Worm (Caenorhabditis elegans): ENCODE data around the gene rnh-1.2.

The rnh-1.2 gene

DNA sequence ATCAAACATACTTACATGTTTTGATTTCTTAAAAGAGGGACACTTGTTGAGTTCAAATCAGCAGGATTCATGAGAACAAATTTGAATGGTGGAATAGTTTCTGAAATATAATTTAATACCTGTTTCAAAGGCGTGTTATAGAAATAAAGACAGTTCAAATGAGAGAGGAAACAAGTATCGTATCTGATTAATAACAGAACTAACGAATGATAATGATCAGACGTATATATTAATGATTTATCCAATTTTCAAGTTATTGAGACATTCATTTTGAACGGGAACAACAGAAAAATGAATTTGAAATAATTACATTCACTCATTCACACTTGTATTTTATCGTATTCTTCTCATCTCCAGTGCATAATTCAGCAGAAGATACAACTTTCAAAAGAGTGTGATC lies 13.8 kb upstream of the rnh-1.2 start, which contains the start of gene chil-4:
Gene chil-4 (minus strand): TSS at position 101 of the 400 bp plus-strand sequence.
- TF ChIP-seq unc-62 (GFP tag; optimal IDR thresholded peaks at IDR 0.05), result no peak

DNA sequence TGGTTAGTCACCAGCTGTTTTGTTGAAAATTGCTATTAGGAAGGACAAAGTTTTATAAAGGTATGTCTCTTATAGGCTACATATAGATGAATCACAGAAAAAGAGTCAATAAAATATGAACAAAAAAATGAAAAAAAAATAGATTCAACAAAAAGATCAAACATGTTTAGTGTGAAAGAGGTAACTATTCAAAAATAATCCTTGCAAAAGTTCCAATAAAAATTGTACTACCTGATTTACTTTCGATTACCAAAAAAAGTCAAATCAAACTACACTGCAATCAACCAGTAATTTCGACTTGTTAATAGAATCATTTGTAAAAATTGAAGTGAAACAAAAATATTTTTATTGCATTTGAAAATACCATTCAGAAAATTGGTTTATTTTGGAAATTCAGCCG lies 9.1 kb upstream of the rnh-1.2 start, which contains the start of gene ZK938.10:
Gene ZK938.10 (minus strand): TSS at position 101 of the 400 bp plus-strand sequence.
- TF ChIP-seq unc-62 (GFP tag; optimal IDR thresholded peaks at IDR 0.05), result no peak

DNA sequence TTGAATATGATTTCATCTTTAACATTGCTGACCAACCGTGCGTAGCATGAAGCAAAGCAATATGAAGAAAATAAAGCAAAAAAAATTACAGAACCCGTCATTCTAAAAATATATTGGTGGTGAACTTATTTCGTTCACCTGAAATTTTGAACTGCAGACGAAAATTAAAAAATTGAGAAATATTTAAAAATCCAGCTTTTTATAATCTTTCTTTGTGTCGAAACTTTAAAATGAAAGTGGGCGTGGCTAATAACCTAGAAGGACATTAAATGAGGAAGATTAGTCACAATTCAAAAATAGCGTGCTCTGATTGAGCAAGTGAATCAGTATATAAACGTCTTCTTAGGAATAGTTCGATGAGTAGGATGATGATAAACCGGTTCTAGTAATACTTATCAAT lies 7.7 kb upstream of the rnh-1.2 start, which contains the start of gene old-2:
Gene old-2 (minus strand): TSS at position 101 of the 400 bp plus-strand sequence.
- no peak for TF ChIP-seq unc-62 (GFP tag; optimal IDR thresholded peaks at IDR 0.05)

DNA sequence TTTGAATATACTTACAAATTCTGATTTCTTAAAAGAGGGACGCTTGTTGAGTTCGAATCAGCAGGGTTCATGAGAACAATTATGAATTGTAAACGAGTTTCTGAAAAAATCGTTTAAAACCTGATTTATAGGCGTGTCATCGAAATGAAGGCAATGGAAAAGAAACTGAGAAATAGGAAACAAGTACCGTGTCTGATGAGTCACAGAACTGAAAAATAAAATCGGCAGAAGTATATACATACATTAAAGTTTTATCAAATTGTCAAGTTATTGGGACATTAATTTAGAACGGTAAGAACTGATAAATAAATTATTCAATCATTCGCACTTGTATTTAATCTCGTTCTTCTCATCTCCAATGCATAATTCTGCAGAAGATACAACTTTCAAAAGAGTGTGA lies 3.4 kb upstream of the rnh-1.2 start, which contains the start of gene chil-9:
Gene chil-9 (minus strand): TSS at position 101 of the 400 bp plus-strand sequence.
- TF ChIP-seq unc-62 (GFP tag; optimal IDR thresholded peaks at IDR 0.05), result no peak

DNA sequence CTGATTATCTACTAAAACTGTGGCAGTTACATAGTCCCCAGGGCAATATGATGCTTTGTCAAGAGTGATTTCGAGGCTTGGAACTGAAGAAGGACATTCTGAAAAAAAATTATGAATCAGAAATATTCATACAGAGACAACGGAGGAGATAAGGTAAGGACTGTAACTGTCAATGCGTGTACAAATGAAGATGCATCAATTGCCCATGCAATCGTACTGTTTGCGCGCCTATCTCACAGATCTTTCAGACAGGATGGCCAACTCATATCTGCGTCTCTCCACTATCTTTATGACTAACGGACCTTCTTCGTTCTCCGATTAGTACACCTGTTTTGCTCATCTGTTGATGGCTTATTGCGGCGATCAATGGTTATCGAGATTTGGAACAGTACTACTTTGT lies 1.5 kb downstream of the rnh-1.2 start, which contains the start of gene ZK938.11:
Gene ZK938.11 (minus strand): TSS at position 101 of the 400 bp plus-strand sequence.
- no peak for TF ChIP-seq unc-62 (GFP tag; optimal IDR thresholded peaks at IDR 0.05)

DNA sequence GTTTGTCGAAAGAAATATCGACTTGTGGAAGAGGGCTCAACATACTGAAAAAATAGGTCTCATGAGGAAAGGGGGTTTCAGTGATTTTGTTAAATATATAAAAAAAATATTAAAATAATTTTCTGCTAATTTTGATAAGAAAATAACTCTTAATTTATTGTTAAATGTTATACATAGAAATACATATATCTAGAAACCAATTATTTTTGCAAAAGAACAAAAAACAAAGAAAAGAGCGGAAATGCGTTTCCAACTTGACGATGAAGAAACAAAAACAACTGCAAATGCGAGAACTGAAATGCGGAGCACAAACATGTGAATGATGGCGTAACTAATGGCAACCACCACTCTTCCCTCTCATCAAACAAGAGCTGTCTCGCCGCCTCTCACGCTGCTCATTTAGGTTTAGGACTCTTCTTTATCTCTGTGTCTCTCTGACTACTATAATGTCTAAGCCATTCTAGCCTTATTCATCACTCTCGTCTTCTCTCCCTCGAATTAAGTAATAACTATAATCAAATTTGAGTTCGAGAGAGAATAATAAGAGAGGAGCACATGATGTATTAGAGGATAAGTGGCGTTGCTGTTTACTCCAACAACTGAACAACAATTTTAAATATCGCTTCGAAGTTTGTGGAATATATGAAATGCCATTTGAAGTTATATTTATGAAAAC lies 3.4 kb downstream of the rnh-1.2 start, which contains the start of gene arrd-4:
Gene arrd-4 (minus strand): TSS at position 51 of the 676 bp plus-strand sequence.
- no peak for TF ChIP-seq unc-62 (GFP tag; optimal IDR thresholded peaks at IDR 0.05)

DNA sequence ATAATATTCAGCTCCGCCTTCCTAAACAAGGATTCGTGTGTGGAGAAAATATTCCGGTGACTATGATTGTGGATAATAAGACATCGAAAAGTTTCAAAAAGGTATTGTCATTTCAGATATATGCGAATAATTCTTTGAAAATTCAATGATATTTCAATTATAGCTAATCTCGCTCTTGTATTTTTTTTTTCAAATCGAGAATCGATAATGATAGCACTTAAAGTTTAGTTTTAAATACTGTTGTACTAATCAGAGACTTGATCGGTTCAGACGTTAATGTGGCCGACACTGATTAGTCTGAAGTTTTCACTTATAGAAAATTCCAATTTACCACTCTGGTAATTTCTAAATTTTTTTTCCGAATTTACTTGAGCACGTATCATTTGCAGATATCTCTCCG lies 5.9 kb downstream of the rnh-1.2 start:
- no peak for TF ChIP-seq unc-62 (GFP tag; optimal IDR thresholded peaks at IDR 0.05)

DNA sequence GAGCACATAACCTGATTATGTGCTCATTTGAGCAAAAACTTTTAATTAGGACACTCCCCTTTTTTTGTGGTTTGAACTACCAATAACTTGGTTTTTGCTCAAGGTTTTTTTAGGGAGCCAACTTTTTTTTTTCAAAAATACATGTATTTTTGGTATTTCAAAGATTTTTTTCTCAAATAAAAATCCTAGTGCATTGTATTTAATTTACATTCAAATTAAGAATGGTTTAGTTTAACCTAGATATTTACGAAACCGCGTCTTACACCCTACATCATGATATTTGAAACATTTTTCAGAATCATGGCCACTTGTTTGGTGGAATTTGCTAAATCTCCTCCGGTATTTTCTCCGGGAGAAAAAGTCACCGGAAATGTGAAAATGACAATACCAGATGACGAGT lies 6.9 kb downstream of the rnh-1.2 start, which contains the start of gene arrd-5:
Gene arrd-5 (plus strand): TSS at position 301 of the 400 bp plus-strand sequence.
- no peak for TF ChIP-seq unc-62 (GFP tag; optimal IDR thresholded peaks at IDR 0.05)

DNA sequence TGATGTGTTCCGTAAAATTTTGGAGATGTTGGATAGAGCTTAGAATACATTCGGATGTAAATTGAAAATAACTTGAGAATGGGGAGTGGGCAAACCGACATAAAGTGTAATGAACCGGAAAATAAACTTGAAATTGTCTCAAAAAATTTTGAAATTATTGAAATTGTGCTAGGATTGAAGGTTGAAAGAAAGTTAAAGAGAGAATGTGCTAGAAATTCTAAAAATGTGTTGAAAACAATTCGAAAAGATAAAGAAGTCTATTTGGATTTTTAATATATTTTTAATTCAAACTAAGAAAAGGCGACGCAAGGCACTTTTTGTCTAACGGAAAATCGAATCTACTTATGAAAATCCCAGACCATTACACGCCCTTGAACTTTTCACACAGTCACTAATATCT lies 8.0 kb downstream of the rnh-1.2 start, which contains the start of gene ZK938.3:
Gene ZK938.3 (minus strand): TSS at position 101 of the 400 bp plus-strand sequence.
- no peak for TF ChIP-seq unc-62 (GFP tag; optimal IDR thresholded peaks at IDR 0.05)

DNA sequence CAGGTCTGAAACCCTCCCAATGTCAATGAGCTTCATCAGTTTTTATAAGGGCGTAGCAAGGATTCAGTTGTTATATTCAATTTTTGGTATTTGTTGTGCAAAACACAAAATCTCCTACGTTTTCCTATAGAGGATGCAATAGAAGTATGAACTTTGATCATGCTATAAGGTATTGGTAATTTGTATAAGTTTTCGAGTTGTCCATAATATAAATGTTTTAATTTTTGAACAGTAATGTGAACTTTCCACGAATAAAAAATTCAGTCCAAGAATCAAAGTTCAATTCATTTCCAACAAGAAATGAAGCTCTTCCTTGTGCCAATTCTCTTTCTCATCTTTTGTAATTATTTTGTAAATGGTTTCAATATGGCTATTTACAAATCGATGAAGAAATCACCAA lies 10.8 kb downstream of the rnh-1.2 start, which contains the start of gene ZK938.12:
Gene ZK938.12 (plus strand): TSS at position 301 of the 400 bp plus-strand sequence.
- TF ChIP-seq unc-62 (GFP tag; optimal IDR thresholded peaks at IDR 0.05), result no peak

DNA sequence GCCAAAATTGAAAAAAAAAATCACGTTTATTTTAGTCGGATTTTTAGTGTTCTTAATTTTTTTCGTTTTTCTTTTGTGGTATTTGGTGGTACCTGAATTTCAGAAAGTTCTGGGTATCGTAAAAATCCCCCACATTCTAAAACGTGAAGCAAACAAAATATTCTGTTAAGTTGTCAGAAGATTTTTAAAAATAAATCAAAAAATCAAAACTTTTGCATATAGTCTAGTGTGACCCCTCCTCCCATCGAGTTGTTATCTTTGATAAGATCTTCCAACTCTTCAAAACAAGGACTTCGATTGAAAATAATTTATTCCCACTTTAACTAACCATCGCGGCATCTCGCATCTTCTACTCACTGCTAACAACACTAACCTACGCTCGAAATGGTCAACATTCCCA lies 12.7 kb downstream of the rnh-1.2 start, which contains the start of gene ZK938.1:
Gene ZK938.1 (plus strand): TSS at position 301 of the 400 bp plus-strand sequence.
- no peak for TF ChIP-seq unc-62 (GFP tag; optimal IDR thresholded peaks at IDR 0.05)

DNA sequence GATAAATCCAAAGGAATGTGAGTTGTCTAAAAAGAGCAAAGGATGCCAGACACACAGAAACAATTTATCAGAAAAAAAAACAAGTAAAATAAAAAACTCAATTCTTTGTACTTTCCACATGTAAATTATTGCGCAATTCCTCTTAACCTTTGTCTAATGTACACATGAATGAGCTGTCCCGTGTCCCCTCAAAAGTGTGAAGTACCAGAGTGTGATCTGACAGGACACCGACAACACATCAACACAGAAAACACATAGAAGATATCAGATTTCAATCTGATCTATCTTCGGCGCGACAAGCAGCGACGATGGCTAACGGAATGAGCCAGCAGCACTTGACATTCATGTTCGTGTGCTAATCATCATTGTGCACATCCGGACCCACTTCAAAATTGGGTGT lies 13.3 kb downstream of the rnh-1.2 start:
- TF ChIP-seq unc-62 (GFP tag; optimal IDR thresholded peaks at IDR 0.05), result no peak

DNA sequence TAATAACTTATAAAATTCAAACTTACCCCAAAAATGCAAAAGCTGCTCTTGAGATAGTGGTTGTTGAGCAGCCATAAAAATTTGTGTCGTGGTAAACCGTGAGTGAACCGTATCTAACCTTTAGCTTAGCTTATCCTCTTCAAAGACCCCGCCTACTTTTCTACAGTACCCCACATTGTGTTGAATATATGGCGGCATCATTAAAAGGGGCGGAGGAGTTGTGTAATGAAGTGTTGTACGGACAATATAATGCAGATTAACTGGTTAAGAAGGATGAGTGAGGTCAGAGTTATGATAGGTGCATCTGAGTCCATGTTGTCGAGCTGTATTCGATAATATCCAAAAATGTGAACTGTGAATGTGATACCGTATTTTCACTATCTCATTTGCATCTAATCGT lies 14.0 kb downstream of the rnh-1.2 start, which contains the start of gene eyg-1:
Gene eyg-1 (minus strand): TSS at position 101 of the 400 bp plus-strand sequence.
- no peak for TF ChIP-seq unc-62 (GFP tag; optimal IDR thresholded peaks at IDR 0.05)

DNA sequence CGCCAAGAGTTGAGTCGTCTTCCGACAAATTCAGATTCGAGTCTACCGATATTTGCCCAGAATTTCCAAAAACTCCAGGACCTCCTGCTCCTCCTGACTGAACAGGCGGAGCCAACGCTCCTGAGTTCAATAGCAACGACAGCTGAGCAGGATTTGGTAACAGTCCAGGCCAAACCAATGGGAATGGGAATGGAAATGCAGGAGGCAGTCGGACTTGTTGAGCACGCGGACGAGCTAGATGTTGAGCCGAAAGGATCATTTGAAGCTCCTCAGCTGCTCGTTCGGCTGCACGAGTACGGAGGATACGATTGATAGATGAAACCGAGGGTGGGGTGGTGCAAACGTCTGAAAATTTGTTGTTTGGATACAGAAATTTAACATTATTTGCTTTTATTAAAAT lies 14.9 kb downstream of the rnh-1.2 start:
- no peak for TF ChIP-seq unc-62 (GFP tag; optimal IDR thresholded peaks at IDR 0.05)

DNA sequence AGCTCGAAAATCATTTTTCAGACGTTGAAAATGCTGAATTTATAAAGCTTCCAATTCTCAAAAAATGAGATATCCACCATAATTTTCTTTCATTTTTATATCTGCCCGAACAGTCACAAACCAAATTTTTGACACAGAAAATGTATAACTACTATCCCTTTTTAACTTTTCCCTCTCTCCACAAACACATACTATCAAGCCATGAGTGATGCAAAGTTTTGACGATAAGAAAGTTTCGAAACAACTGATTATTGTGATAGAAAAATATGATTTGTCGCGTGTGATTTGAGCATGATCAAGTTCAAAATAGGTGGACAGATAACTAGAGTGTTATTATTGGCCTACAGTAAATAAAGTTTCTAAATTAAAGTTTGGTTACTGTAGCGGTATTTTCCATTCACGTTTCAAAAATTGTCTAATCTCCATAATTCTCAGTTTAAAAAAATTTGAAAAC lies 34.3 kb downstream of the rnh-1.2 start, which contains the start of gene cyp-13A8:
Gene cyp-13A8 (minus strand): TSS at position 51 of the 454 bp plus-strand sequence.
- TF ChIP-seq unc-62 (GFP tag; optimal IDR thresholded peaks at IDR 0.05), result no peak

DNA sequence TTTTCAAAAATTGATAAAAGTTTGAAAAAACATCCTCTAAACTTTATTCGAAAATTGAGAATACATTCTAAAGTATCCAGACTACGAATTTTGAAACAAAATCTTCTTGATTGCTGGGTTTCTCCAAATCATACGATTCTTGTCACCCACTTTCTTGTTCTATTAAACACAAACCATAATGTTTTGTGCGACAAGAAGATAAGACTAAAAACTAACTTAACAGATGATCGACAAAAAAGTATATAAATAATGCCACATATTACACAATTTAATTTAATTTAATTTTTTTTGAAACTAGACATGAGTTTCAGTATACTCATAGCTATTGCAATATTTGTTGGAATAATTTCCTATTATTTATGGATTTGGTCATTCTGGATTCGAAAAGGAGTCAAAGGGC lies 38.5 kb downstream of the rnh-1.2 start, which contains the start of gene cyp-13A7:
Gene cyp-13A7 (plus strand): TSS at position 301 of the 400 bp plus-strand sequence.
- TF ChIP-seq unc-62 (GFP tag; optimal IDR thresholded peaks at IDR 0.05), result no peak

All from whole organism, dauer.